Fruit fly (Drosophila melanogaster): ENCODE measurements around the gene CG7950.
A peak's percentile ranks its signal among the peaks of the same experiment; 100 is the strongest.

DNA sequence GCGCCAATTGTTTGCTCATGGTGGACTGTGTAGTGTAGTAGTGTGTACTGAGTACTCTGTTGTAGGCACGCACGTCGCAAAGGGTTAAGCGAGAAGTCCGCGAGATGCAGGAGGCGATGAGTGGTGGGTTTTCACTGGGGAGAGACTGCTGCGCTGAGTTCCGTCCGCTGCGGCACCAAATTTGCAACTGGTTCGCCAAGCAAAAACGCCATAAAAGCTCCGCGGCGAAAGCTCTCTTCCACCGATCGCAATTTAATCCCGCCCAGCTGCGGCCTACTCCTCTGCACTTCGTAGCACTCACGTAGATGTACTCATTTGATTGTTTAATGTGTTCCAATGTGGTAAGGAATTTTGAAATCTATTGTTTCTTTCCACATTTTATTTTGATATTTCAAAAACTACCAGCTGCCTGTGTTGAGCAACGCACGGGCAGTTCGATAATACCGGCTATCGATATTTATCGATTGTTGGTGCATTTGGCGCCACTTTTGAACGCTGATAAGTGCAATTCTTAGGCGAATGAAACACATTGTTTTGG lies 41.6 kb upstream of the CG7950 start, which contains the start of gene CG7920:
- no peak for TF ChIP-seq CG11294 (GFP tag; IDR thresholded peaks at IDR 0.05)
- TF ChIP-seq CG15336 (GFP tag; IDR thresholded peaks at IDR 0.05): peak; percentile 46; the same call in 1 of the 2 replicates
- no peak for TF ChIP-seq CG11902 (GFP tag; optimal IDR thresholded peaks at IDR 0.05)
- TF ChIP-seq Gug (GFP tag; IDR thresholded peaks at IDR 0.05): no peak
- TF ChIP-seq CG6792 (GFP tag; optimal IDR thresholded peaks at IDR 0.05): peak; percentile 16
